Worm (Caenorhabditis elegans): Measurements from ENCODE around the gene crn-7.
A peak's percentile ranks its signal among the peaks of the same experiment; 100 is the strongest.

The crn-7 gene

ce11 chrIII:8299078-8299587 lies 30.8 kb downstream of the crn-7 start:
- TF ChIP-seq ceh-82 (tag; optimal IDR thresholded peaks at IDR 0.05) = no peak
- TF ChIP-seq nhr-77 (tag; optimal IDR thresholded peaks at IDR 0.05) = no peak
- TF ChIP-seq dve-1 (tag; optimal IDR thresholded peaks at IDR 0.05; ENCODE audit: insufficient read depth) = no peak
- no peak for TF ChIP-seq mxl-2 (GFP tag; conservative IDR thresholded peaks at IDR 0.05)
- TF ChIP-seq F44E2.7 (GFP tag; IDR thresholded peaks at IDR 0.05) = no peak
- TF ChIP-seq hlh-11 (tag; optimal IDR thresholded peaks at IDR 0.05) = no peak
- TF ChIP-seq ceh-20 (GFP tag; IDR thresholded peaks at IDR 0.05) = no peak
- no peak for TF ChIP-seq F37D6.2 (tag; optimal IDR thresholded peaks at IDR 0.05)
- TF ChIP-seq mdt-29 (GFP tag; IDR thresholded peaks at IDR 0.05) = no peak
- no peak for TF ChIP-seq R02D3.7 (tag; optimal IDR thresholded peaks at IDR 0.05)
- TF ChIP-seq spr-3 (GFP tag; optimal IDR thresholded peaks at IDR 0.05) = no peak
- TF ChIP-seq aha-1 (tag) = no peak
- TF ChIP-seq hmg-1.1 (GFP tag; IDR thresholded peaks at IDR 0.05) = no peak
- TF ChIP-seq daf-8 (GFP tag; IDR thresholded peaks at IDR 0.05) = no peak
- TF ChIP-seq snpc-1.2 (GFP tag; IDR thresholded peaks at IDR 0.05) = no peak
- no peak for TF ChIP-seq gei-8 (GFP tag; optimal IDR thresholded peaks at IDR 0.05)
- no peak for TF ChIP-seq tag-97 (GFP tag; IDR thresholded peaks at IDR 0.05)
- no peak for TF ChIP-seq ceh-32 (tag; optimal IDR thresholded peaks at IDR 0.05; ENCODE audit: poor library complexity)
- no peak for TF ChIP-seq Y5F2A.4 (GFP tag; optimal IDR thresholded peaks at IDR 0.05)

- peak; percentile 52 for TF ChIP-seq aha-1 (tag)
- TF ChIP-seq daf-16 (GFP tag; optimal IDR thresholded peaks at IDR 0.05) = no peak
- TF ChIP-seq daf-16 (tag; optimal IDR thresholded peaks at IDR 0.05) = peak; percentile 62
- no peak for TF ChIP-seq mep-1 (tag; optimal IDR thresholded peaks at IDR 0.05)
- no peak for TF ChIP-seq skn-1 (tag; optimal IDR thresholded peaks at IDR 0.05)
- peak; percentile 50 for TF ChIP-seq dve-1 (tag; optimal IDR thresholded peaks at IDR 0.05; ENCODE audit: insufficient read depth)
- TF ChIP-seq unc-62 (GFP tag; optimal IDR thresholded peaks at IDR 0.05 in 1 of 2) = no peak
- TF ChIP-seq unc-62 (tag; optimal IDR thresholded peaks at IDR 0.05) = no peak
- no peak for TF ChIP-seq lin-1 (GFP tag; IDR thresholded peaks at IDR 0.05)
- no peak for TF ChIP-seq nhr-48 (tag; optimal IDR thresholded peaks at IDR 0.05)
- no peak for TF ChIP-seq rbr-2 (tag; optimal IDR thresholded peaks at IDR 0.05)
- TF ChIP-seq php-3 (GFP tag; IDR thresholded peaks at IDR 0.05) = 0 out of 2 replicates have a peak, but pooled peaks have one; percentile 43
- TF ChIP-seq nhr-11 (tag; optimal IDR thresholded peaks at IDR 0.05) = no peak
- TF ChIP-seq nhr-77 (tag; optimal IDR thresholded peaks at IDR 0.05) = peak; percentile 14
- peak; percentile 8 for TF ChIP-seq T20F7.1 (GFP tag; optimal IDR thresholded peaks at IDR 0.05)
- TF ChIP-seq D1046.2 (GFP tag; IDR thresholded peaks at IDR 0.05) = no peak
- peak; percentile 67 for TF ChIP-seq pqm-1 (tag; optimal IDR thresholded peaks at IDR 0.05)
These were observed 31.4 kb downstream of the crn-7 start for ce11 chrIII:8299734-8300133.

- TF ChIP-seq unc-62 (GFP tag; optimal IDR thresholded peaks at IDR 0.05 in 1 of 2) (no peak), unc-62 (tag; optimal IDR thresholded peaks at IDR 0.05) (no peak), nhr-111 (GFP tag; optimal IDR thresholded peaks at IDR 0.05) (no peak), F10B5.3 (tag; optimal IDR thresholded peaks at IDR 0.05) (no peak)
These were observed 32.6 kb downstream of the crn-7 start for ce11 chrIII:8300860-8301396.

- TF ChIP-seq ztf-11 (tag; optimal IDR thresholded peaks at IDR 0.05) = no peak
- TF ChIP-seq ZK546.5 (tag; optimal IDR thresholded peaks at IDR 0.05) = no peak
- TF ChIP-seq dmd-6 (GFP tag; IDR thresholded peaks at IDR 0.05) = no peak
- no peak for TF ChIP-seq nhr-10 (tag; optimal IDR thresholded peaks at IDR 0.05)
These were observed 35.1 kb downstream of the crn-7 start for ce11 chrIII:8303440-8303839.

Measured in whole organism, L4 larva.